Fruit fly (Drosophila melanogaster): ENCODE data around the gene Pgk.

Pgk gene

dm6 chr2L:2765659-2766373, 12.9 kb upstream of the Pgk start, which contains the start of the genes Snx21 and aph-1 (continued):
- no peak for TF ChIP-seq Opbp (GFP tag; IDR thresholded peaks at IDR 0.05; ENCODE audit: partially characterized antibody)
- TF ChIP-seq dmrt11E (tag; optimal IDR thresholded peaks at IDR 0.05): peak; percentile 92
- TF ChIP-seq CG2116 (GFP tag; optimal IDR thresholded peaks at IDR 0.05): peak; percentile 70
- TF ChIP-seq CG10267 (tag; optimal IDR thresholded peaks at IDR 0.05): peak; percentile 86
- peak; percentile 40; the same call in 1 of the 2 replicates for TF ChIP-seq amos (GFP tag; IDR thresholded peaks at IDR 0.05; ENCODE audit: partially characterized antibody)
- peak; percentile 72 for TF ChIP-seq en (GFP tag; optimal IDR thresholded peaks at IDR 0.05)
- TF ChIP-seq CG13624 (GFP tag; optimal IDR thresholded peaks at IDR 0.05): peak; percentile 89
- TF ChIP-seq ind (GFP tag; optimal IDR thresholded peaks at IDR 0.05): peak; percentile 93
- TF ChIP-seq Sin3A (optimal IDR thresholded peaks at IDR 0.05): peak; percentile 36
- TF ChIP-seq CG17568 (GFP tag; optimal IDR thresholded peaks at IDR 0.05): no peak
- TF ChIP-seq CG17829 (tag; optimal IDR thresholded peaks at IDR 0.05): peak; percentile 93
- peak; percentile 57 for TF ChIP-seq Hey (tag; optimal IDR thresholded peaks at IDR 0.05)
- peak; percentile 52 for TF ChIP-seq da (GFP tag; optimal IDR thresholded peaks at IDR 0.05)
- TF ChIP-seq CG15269 (tag; optimal IDR thresholded peaks at IDR 0.05): peak; percentile 95
- peak; percentile 86 for TF ChIP-seq Atf3 (GFP tag; optimal IDR thresholded peaks at IDR 0.05)
- TF ChIP-seq CG10979 (tag; optimal IDR thresholded peaks at IDR 0.05): peak; percentile 91
- peak; percentile 60 for TF ChIP-seq CG6175 (GFP tag; IDR thresholded peaks at IDR 0.05)
- TF ChIP-seq Drgx (GFP tag; IDR thresholded peaks at IDR 0.05): peak; percentile 79
- TF ChIP-seq crol (GFP tag; IDR thresholded peaks at IDR 0.05): peak; percentile 32; the same call in 1 of the 2 replicates
- TF ChIP-seq p53 (GFP tag; optimal IDR thresholded peaks at IDR 0.05): peak; percentile 77
- peak; percentile 92 for TF ChIP-seq Sox102F (GFP tag; optimal IDR thresholded peaks at IDR 0.05)
- no peak for TF ChIP-seq fru (optimal IDR thresholded peaks at IDR 0.05)
- peak; percentile 74 for TF ChIP-seq Adf1 (GFP tag; IDR thresholded peaks at IDR 0.05)
- no peak for TF ChIP-seq hth (optimal IDR thresholded peaks at IDR 0.05)
- peak; percentile 95 for TF ChIP-seq CoRest (tag; optimal IDR thresholded peaks at IDR 0.05)
- peak; percentile 73 for TF ChIP-seq CG11398 (GFP tag; optimal IDR thresholded peaks at IDR 0.05)
- TF ChIP-seq cato (GFP tag; optimal IDR thresholded peaks at IDR 0.05; ENCODE audit: borderline replicate concordance): peak; percentile 90
- peak; percentile 93 for TF ChIP-seq CG4328 (GFP tag; optimal IDR thresholded peaks at IDR 0.05)
- peak; percentile 90 for TF ChIP-seq CG8388 (GFP tag; optimal IDR thresholded peaks at IDR 0.05)
- TF ChIP-seq dpn (GFP tag; optimal IDR thresholded peaks at IDR 0.05): peak; percentile 88 to 92
- peak; percentile 54 for TF ChIP-seq Poxn (GFP tag; IDR thresholded peaks at IDR 0.05)
- peak; percentile 75 for TF ChIP-seq E2f2 (GFP tag; IDR thresholded peaks at IDR 0.05)
- no peak for TF ChIP-seq CG7963 (GFP tag; IDR thresholded peaks at IDR 0.05; ENCODE audit: partially characterized antibody)
- peak; percentile 54 for TF ChIP-seq CG10565 (GFP tag; optimal IDR thresholded peaks at IDR 0.05)
- peak; percentile 85 for TF ChIP-seq CG15011 (GFP tag; optimal IDR thresholded peaks at IDR 0.05)
- peak; percentile 90 to 95 for TF ChIP-seq Hr51 (GFP tag; optimal IDR thresholded peaks at IDR 0.05)
- TF ChIP-seq H15 (GFP tag; IDR thresholded peaks at IDR 0.05): peak; percentile 57
- peak; percentile 79 for TF ChIP-seq NC2α (GFP tag; optimal IDR thresholded peaks at IDR 0.05)
- TF ChIP-seq Nf-YC (tag; optimal IDR thresholded peaks at IDR 0.05): peak; percentile 87
- TF ChIP-seq cg (GFP tag; optimal IDR thresholded peaks at IDR 0.05): no peak
- TF ChIP-seq chinmo (GFP tag; IDR thresholded peaks at IDR 0.05; ENCODE audit: partially characterized antibody): no peak
- TF ChIP-seq mld (GFP tag; IDR thresholded peaks at IDR 0.05; ENCODE audit: partially characterized antibody): no peak
- peak; percentile 16 for TF ChIP-seq TFAM (GFP tag; optimal IDR thresholded peaks at IDR 0.05)
- peak; percentile 89 for TF ChIP-seq bab2 (GFP tag; optimal IDR thresholded peaks at IDR 0.05)
- TF ChIP-seq CG34422 (GFP tag; IDR thresholded peaks at IDR 0.05): peak; percentile 91
- TF ChIP-seq knrl (GFP tag; IDR thresholded peaks at IDR 0.05; ENCODE audit: partially characterized antibody): no peak
- peak; percentile 33; the same call in 1 of the 2 replicates for TF ChIP-seq bowl (GFP tag; IDR thresholded peaks at IDR 0.05)
- TF ChIP-seq salm (tag; optimal IDR thresholded peaks at IDR 0.05): peak; percentile 80
- peak; percentile 90 for TF ChIP-seq zfh2 (GFP tag; optimal IDR thresholded peaks at IDR 0.05)
- peak; percentile 77 for TF ChIP-seq psq (GFP tag; optimal IDR thresholded peaks at IDR 0.05)
